Fruit fly (Drosophila melanogaster): ENCODE results near the gene wkd.

- TF ChIP-seq CG8159 (tag; optimal IDR thresholded peaks at IDR 0.05), result peak; percentile 84
- TF ChIP-seq Ets98B (GFP tag; IDR thresholded peaks at IDR 0.05), result peak; percentile 95
- no peak for TF ChIP-seq Pif1A (GFP tag; optimal IDR thresholded peaks at IDR 0.05)
- TF ChIP-seq CG4496 (GFP tag; IDR thresholded peaks at IDR 0.05), result peak; percentile 96
Observed at dm6 chr3R:11582253-11582589, 845 bp downstream of the wkd start.
